Worm (Caenorhabditis elegans) whole organism, L3 larva: Measurements from ENCODE around the gene bath-15.

Experiments used
- R02D3.7 ChIP-seq: fragments of 150-350 bp; optimal IDR thresholded peaks from 2 replicates; lab custom pipeline; 2014; ENCODE audit warnings: missing biosample characterization, missing genetic modification characterization
- ZK546.5 ChIP-seq: sonication (generic microtip); optimal IDR thresholded peaks from 2 replicates; lab custom pipeline; 2017; ENCODE audit warnings: missing biosample characterization, missing genetic modification characterization
- aly-2 ChIP-seq: fragments of 150-350 bp; optimal IDR thresholded peaks from 2 replicates; lab custom pipeline; 2014; ENCODE audit warnings: missing biosample characterization, missing genetic modification characterization
- ama-1 ChIP-seq: fragments of 150-350 bp; optimal IDR thresholded peaks from 2 replicates; lab custom pipeline; 2018
- ceh-16 ChIP-seq: sonication (generic microtip); optimal IDR thresholded peaks from 2 replicates; lab custom pipeline; 2017; ENCODE audit warnings: missing biosample characterization, missing genetic modification characterization
- ceh-28 ChIP-seq: fragments of 150-350 bp; optimal IDR thresholded peaks from 2 replicates; lab custom pipeline; 2014; ENCODE audit warnings: missing biosample characterization, missing genetic modification reagents, missing genetic modification characterization
- ceh-82 ChIP-seq: fragments of 150-350 bp; optimal IDR thresholded peaks from 2 replicates; lab custom pipeline; 2014; ENCODE audit warnings: missing biosample characterization, missing genetic modification characterization
- ceh-9 ChIP-seq: sonication (generic microtip); optimal IDR thresholded peaks from 2 replicates; lab custom pipeline; 2018; ENCODE audit warnings: missing biosample characterization, missing genetic modification characterization
- daf-12 ChIP-seq: fragments of 150-350 bp; optimal IDR thresholded peaks from 2 replicates; lab custom pipeline; 2014; ENCODE audit warnings: missing biosample characterization, missing genetic modification reagents, missing genetic modification characterization
- egl-27 ChIP-seq: sonication (generic microtip); optimal IDR thresholded peaks from 4 replicates; lab custom pipeline; 2017; ENCODE audit warnings: missing biosample characterization, missing genetic modification reagents, missing genetic modification characterization
- egl-5 ChIP-seq: fragments of 150-350 bp; optimal IDR thresholded peaks from 2 replicates; lab custom pipeline; 2017; ENCODE audit warnings: missing biosample characterization, missing genetic modification reagents, missing genetic modification characterization, inconsistent platforms
- elt-1 ChIP-seq: fragments of 150-350 bp; optimal IDR thresholded peaks from 2 replicates; lab custom pipeline; 2014; ENCODE audit warnings: missing biosample characterization, missing genetic modification characterization
- elt-2 ChIP-seq: sonication (generic microtip); optimal IDR thresholded peaks from 2 replicates; lab custom pipeline; 2016; ENCODE audit warnings: missing genetic modification reagents, mild to moderate bottlenecking, missing genetic modification characterization, missing compliant biosample characterization
- elt-3 ChIP-seq, 3 experiments: fragments of 150-350 bp in 1 of 3; sonication (generic microtip) in 2 of 3; optimal IDR thresholded peaks; 2 replicates in 2 of 3; 4 replicates in 1 of 3; lab custom pipeline; 2014 to 2017; ENCODE audit warnings: missing biosample characterization in 3 of 3, missing genetic modification characterization in 3 of 3
- eor-1 ChIP-seq, 2 experiments: fragments of 150-350 bp; optimal IDR thresholded peaks; 2 replicates each; lab custom pipeline; 2014 to 2018; ENCODE audit warnings: missing biosample characterization in 2 of 2, missing genetic modification characterization in 2 of 2
- fkh-10 ChIP-seq: sonication (generic microtip); optimal IDR thresholded peaks from 2 replicates; lab custom pipeline; 2017; ENCODE audit warnings: missing biosample characterization, missing genetic modification reagents, missing genetic modification characterization
- fkh-2 ChIP-seq: fragments of 150-350 bp; optimal IDR thresholded peaks from 2 replicates; lab custom pipeline; 2014; ENCODE audit warnings: missing biosample characterization, missing genetic modification reagents, missing genetic modification characterization
- fos-1 ChIP-seq: fragments of 150-350 bp; optimal IDR thresholded peaks from 2 replicates; lab custom pipeline; 2014; ENCODE audit warnings: missing biosample characterization, missing genetic modification characterization
- hmg-11 ChIP-seq: sonication (generic microtip); optimal IDR thresholded peaks from 2 replicates; lab custom pipeline; 2016; ENCODE audit warnings: missing genetic modification characterization, missing compliant biosample characterization
- jun-1 ChIP-seq: fragments of 150-350 bp; optimal IDR thresholded peaks from 2 replicates; lab custom pipeline; 2014; ENCODE audit warnings: missing biosample characterization, missing genetic modification reagents, missing genetic modification characterization
- lin-15B ChIP-seq: fragments of 150-350 bp; optimal IDR thresholded peaks from 2 replicates; lab custom pipeline; 2014; ENCODE audit warnings: missing biosample characterization, missing genetic modification characterization
- lin-39 ChIP-seq: fragments of 150-350 bp; optimal IDR thresholded peaks from 2 replicates; lab custom pipeline; 2018; ENCODE audit warnings: missing biosample characterization, missing genetic modification reagents, missing genetic modification characterization
- lsy-12 ChIP-seq: sonication (generic microtip); optimal IDR thresholded peaks from 2 replicates; lab custom pipeline; 2016; ENCODE audit warnings: mild to moderate bottlenecking, missing genetic modification characterization, missing compliant biosample characterization
- mdl-1 ChIP-seq: fragments of 150-350 bp; optimal IDR thresholded peaks from 2 replicates; lab custom pipeline; 2014; ENCODE audit warnings: missing biosample characterization, missing genetic modification characterization
- mml-1 ChIP-seq: fragments of 150-350 bp; sonication (generic microtip); optimal IDR thresholded peaks from 3 replicates; lab custom pipeline; 2014; ENCODE audit warnings: missing biosample characterization, missing genetic modification characterization
- nfya-1 ChIP-seq: sonication (generic microtip); optimal IDR thresholded peaks from 2 replicates; lab custom pipeline; 2017; ENCODE audit warnings: missing genetic modification characterization, mild to moderate bottlenecking, missing compliant biosample characterization, antibody characterized with exemption, moderate library complexity; ENCODE audit not compliant: insufficient read depth
- nhr-11 ChIP-seq: fragments of 150-350 bp; optimal IDR thresholded peaks from 2 replicates; lab custom pipeline; 2014; ENCODE audit warnings: missing biosample characterization, missing genetic modification characterization
- nhr-12 ChIP-seq: fragments of 150-350 bp; optimal IDR thresholded peaks from 2 replicates; lab custom pipeline; 2014; ENCODE audit warnings: missing biosample characterization, missing genetic modification characterization
- nhr-237 ChIP-seq: fragments of 150-350 bp; optimal IDR thresholded peaks from 2 replicates; lab custom pipeline; 2014; ENCODE audit warnings: missing biosample characterization, missing genetic modification characterization
- nhr-25 ChIP-seq: sonication (generic microtip); optimal IDR thresholded peaks from 2 replicates; lab custom pipeline; 2017; ENCODE audit warnings: missing biosample characterization, missing genetic modification characterization
- nhr-28 ChIP-seq: fragments of 150-350 bp; optimal IDR thresholded peaks from 2 replicates; lab custom pipeline; 2014; ENCODE audit warnings: missing biosample characterization, missing genetic modification characterization
- nhr-43 ChIP-seq: sonication (generic microtip); optimal IDR thresholded peaks from 2 replicates; lab custom pipeline; 2016; ENCODE audit warnings: mild to moderate bottlenecking, missing genetic modification characterization, missing compliant biosample characterization; ENCODE audit not compliant: poor library complexity, severe bottlenecking
- nhr-67 ChIP-seq: fragments of 150-350 bp; optimal IDR thresholded peaks from 2 replicates; lab custom pipeline; 2014; ENCODE audit warnings: missing biosample characterization, missing genetic modification characterization
- nhr-76 ChIP-seq: fragments of 150-350 bp; sonication (generic microtip); optimal IDR thresholded peaks from 5 replicates; lab custom pipeline; 2014; ENCODE audit warnings: missing biosample characterization, missing genetic modification characterization
- nhr-77 ChIP-seq: fragments of 150-350 bp; optimal IDR thresholded peaks from 2 replicates; lab custom pipeline; 2014; ENCODE audit warnings: missing biosample characterization, missing genetic modification characterization
- pha-4 ChIP-seq: fragments of 150-350 bp; optimal IDR thresholded peaks from 2 replicates; lab custom pipeline; 2014; ENCODE audit warnings: missing biosample characterization, missing genetic modification reagents, missing genetic modification characterization
- pqm-1 ChIP-seq: fragments of 150-350 bp; optimal IDR thresholded peaks from 2 replicates; lab custom pipeline; 2017; ENCODE audit warnings: missing biosample characterization, missing genetic modification characterization, inconsistent platforms
- sea-2 ChIP-seq: fragments of 150-350 bp; sonication (generic microtip); optimal IDR thresholded peaks from 4 replicates; lab custom pipeline; 2014; ENCODE audit warnings: missing biosample characterization, missing genetic modification reagents, missing genetic modification characterization
- skn-1 ChIP-seq: fragments of 150-350 bp; optimal IDR thresholded peaks from 2 replicates; lab custom pipeline; 2014; ENCODE audit warnings: missing biosample characterization, missing genetic modification characterization
- tbx-2 ChIP-seq: sonication (generic microtip); optimal IDR thresholded peaks from 2 replicates; lab custom pipeline; 2016; ENCODE audit warnings: mild to moderate bottlenecking, missing genetic modification characterization, missing compliant biosample characterization
- unc-62 ChIP-seq: fragments of 150-350 bp; sonication (generic microtip); optimal IDR thresholded peaks from 4 replicates; lab custom pipeline; 2014; ENCODE audit warnings: missing biosample characterization, missing genetic modification reagents, missing genetic modification characterization
- zag-1 ChIP-seq: fragments of 150-350 bp; optimal IDR thresholded peaks from 2 replicates; lab custom pipeline; 2014; ENCODE audit warnings: missing biosample characterization, missing genetic modification characterization
- ztf-11 ChIP-seq: fragments of 150-350 bp; optimal IDR thresholded peaks from 2 replicates; lab custom pipeline; 2014; ENCODE audit warnings: missing biosample characterization, missing genetic modification characterization
- ztf-4 ChIP-seq: fragments of 150-350 bp; optimal IDR thresholded peaks from 2 replicates; lab custom pipeline; 2014; ENCODE audit warnings: missing biosample characterization, missing genetic modification characterization

Gene bath-15

DNA sequence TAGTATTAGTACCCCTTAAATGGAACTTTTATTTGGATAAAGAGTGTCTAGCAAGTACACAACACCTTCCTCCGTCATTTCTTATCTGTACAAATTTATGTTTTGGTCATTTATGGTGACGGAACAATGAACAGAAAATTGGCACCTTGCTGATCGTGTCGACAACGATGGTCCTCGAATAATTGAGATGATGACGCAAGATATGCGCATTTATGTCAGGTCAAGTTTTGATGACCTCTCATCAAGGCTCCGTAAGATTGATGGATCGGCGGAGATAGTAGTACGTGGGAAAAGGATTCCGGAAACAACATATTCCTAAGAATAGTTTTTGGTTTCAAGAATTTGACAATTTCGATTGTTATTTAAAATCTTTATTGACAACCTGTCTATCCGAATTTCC lies 41.7 kb downstream of the bath-15 start:
- TF ChIP-seq nhr-43 (tag; lab: Kevin White, UChicago) (peak; percentile 25), ceh-82 (tag; lab: Kevin White, UChicago) (no peak)

DNA sequence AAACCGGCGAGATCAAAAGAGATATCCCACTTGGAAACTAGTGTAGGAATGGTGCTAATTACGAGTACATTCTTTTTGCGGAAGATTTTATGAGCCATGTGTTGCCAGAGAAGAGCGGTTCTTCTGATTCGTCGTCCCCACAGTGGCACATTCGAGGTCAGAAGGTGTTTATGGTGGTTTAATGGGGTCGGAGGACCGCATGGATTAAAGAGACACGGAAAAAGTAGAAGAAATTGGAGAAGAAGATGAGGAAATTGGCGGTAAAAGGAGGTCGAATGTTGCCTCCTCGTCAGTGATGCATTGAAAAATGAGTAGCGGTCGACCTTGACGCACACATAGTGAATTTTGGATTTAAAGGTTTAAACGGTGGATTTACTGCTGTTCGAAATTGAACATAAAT lies 42.3 kb downstream of the bath-15 start:
- no peak for TF ChIP-seq jun-1 (tag; lab: Kevin White, UChicago)
- peak; percentile 60 for TF ChIP-seq egl-5
- TF ChIP-seq nhr-76 (tag; lab: Kevin White, UChicago) = no peak
- peak; percentile 48 for TF ChIP-seq nhr-25 (tag; lab: Kevin White, UChicago)

DNA sequence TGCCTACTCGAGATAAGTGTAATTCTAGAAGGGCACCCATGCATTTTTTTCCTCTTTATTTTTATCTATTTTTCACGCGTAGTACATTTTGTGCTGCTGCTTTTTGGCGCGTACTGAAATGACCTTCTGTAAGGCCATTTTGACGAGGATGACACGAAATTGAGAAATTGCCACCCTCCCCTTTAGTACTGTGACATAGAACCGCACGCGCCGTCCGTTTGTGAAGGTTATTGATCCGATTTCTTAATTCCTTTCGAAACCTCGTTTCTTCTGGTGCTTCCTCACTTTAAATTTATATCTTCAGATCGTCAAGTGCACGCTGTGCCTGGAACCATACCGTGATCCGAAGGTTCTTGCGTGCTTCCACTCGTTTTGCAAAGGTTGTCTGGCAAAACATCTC lies 44.7 kb downstream of the bath-15 start:
- TF ChIP-seq nhr-25 (tag; lab: Kevin White, UChicago) (peak; percentile 70), lin-15B (tag; lab: Kevin White, UChicago) (no peak)

DNA sequence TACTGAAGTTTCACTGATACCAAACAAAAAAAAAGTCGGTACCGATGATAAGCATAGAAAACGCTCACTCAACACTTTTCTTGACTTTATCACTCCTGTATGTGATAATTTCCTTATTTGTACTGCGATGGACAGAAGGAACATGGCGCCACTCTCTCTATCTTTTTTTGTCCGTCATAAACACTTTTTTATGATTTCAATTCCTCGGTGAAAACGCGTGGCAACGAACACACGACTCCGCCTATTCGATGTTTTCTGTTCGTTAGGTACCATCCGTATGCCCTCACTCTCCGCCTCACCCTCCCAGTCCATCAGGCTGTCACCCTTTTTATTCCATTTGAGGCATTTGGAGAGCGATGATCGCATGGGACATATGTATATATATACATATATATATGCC lies 45.5 kb downstream of the bath-15 start:
- TF ChIP-seq mml-1 = no peak
- peak; percentile 73 for TF ChIP-seq ama-1
- peak; percentile 76 for TF ChIP-seq pqm-1 (tag; lab: Kevin White, UChicago)
- no peak for TF ChIP-seq lsy-12 (tag; lab: Kevin White, UChicago)
- peak; percentile 6 for TF ChIP-seq pha-4 (tag; lab: Kevin White, UChicago)
- TF ChIP-seq sea-2 (GFP tag; lab: Kevin White, UChicago) = no peak
- TF ChIP-seq elt-2 (tag; lab: Kevin White, UChicago) = peak; percentile 87
- no peak for TF ChIP-seq ceh-16
- peak; percentile 35 for TF ChIP-seq jun-1 (tag; lab: Kevin White, UChicago)

DNA sequence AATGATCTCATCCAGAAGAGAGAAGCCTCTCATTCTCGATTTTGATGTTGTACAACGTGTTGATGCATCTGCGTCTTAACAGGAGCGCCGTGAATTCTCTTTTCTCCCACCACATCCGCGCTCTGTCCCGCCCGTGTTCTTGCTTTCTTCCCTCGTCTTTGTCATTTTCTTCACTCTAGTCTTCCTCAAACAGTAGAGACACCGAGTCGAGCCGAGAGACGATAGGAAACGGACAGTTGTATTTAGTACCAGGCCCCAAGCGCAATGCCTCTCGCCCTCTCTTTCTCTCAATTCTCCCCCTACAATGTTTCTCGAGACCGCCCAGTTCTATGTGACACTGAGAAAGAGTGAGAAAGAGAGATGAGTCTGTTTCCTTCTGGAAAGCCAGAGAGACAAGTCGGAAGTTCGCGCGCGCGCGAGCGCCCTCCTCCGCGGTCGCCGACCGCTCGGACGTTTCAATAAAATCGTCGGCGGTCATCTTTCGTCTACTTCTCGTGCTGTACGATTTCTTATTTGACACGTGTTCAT lies 46.2 kb downstream of the bath-15 start, which contains the start of gene ZK112.4:
TSS of gene ZK112.4 (minus strand) at position 478 of the 528 bp plus-strand sequence.
- TF ChIP-seq daf-12 = no peak
- TF ChIP-seq ceh-82 (tag; lab: Kevin White, UChicago) = no peak
- TF ChIP-seq pha-4 (tag; lab: Kevin White, UChicago) = peak; percentile 80
- TF ChIP-seq skn-1 (tag; lab: Kevin White, UChicago) = no peak
- no peak for TF ChIP-seq fkh-2 (tag; lab: Kevin White, UChicago)
- TF ChIP-seq elt-1 (tag; lab: Kevin White, UChicago) = no peak
- no peak for TF ChIP-seq zag-1 (tag; lab: Kevin White, UChicago)
- TF ChIP-seq nfya-1 = peak; percentile 83
- no peak for TF ChIP-seq aly-2 (tag; lab: Kevin White, UChicago)
- TF ChIP-seq nhr-76 (tag; lab: Kevin White, UChicago) = no peak
- TF ChIP-seq tbx-2 = no peak
- TF ChIP-seq nhr-25 (tag; lab: Kevin White, UChicago) = peak; percentile 18
- TF ChIP-seq R02D3.7 (tag; lab: Kevin White, UChicago) = peak; percentile 15
- no peak for TF ChIP-seq nhr-77 (tag; lab: Kevin White, UChicago)
- TF ChIP-seq pqm-1 (tag; lab: Kevin White, UChicago) = no peak
- TF ChIP-seq hmg-11 = peak; percentile 38
- no peak for TF ChIP-seq elt-2 (tag; lab: Kevin White, UChicago)
- TF ChIP-seq nhr-11 (tag; lab: Kevin White, UChicago) = peak; percentile 69
- TF ChIP-seq nhr-43 (tag; lab: Kevin White, UChicago) = peak; percentile 59
- TF ChIP-seq nhr-67 = no peak
- TF ChIP-seq nhr-237 (tag; lab: Kevin White, UChicago) = no peak
- no peak for TF ChIP-seq mml-1
- TF ChIP-seq fkh-10 (GFP tag; lab: Kevin White, UChicago) = peak; percentile 16
- peak; percentile 48 for TF ChIP-seq ceh-28 (tag; lab: Kevin White, UChicago)
- TF ChIP-seq sea-2 (GFP tag; lab: Kevin White, UChicago) = no peak
- TF ChIP-seq elt-3 (tag; optimal IDR thresholded peaks at IDR 0.05; lab: Kevin White, UChicago) = no peak
- TF ChIP-seq egl-5 = no peak
- no peak for TF ChIP-seq lsy-12 (tag; lab: Kevin White, UChicago)
- peak; percentile 55 for TF ChIP-seq unc-62 (GFP tag; lab: Kevin White, UChicago)
- TF ChIP-seq fos-1 (tag; lab: Kevin White, UChicago) = no peak
- TF ChIP-seq lin-39 (tag; lab: Kevin White, UChicago) = peak; percentile 79
- no peak for TF ChIP-seq nhr-12 (tag; lab: Kevin White, UChicago)
- TF ChIP-seq egl-27 (tag; lab: Kevin White, UChicago) = no peak
- no peak for TF ChIP-seq ceh-9 (tag; lab: Kevin White, UChicago)
- no peak for TF ChIP-seq ztf-11 (tag; lab: Kevin White, UChicago)
- no peak for TF ChIP-seq eor-1 (tag; optimal IDR thresholded peaks at IDR 0.05; lab: Kevin White, UChicago)
- no peak for TF ChIP-seq ztf-4
- TF ChIP-seq nhr-28 (tag; lab: Kevin White, UChicago) = no peak
- TF ChIP-seq mdl-1 (tag; lab: Kevin White, UChicago) = peak; percentile 65
- no peak for TF ChIP-seq ZK546.5 (tag; lab: Kevin White, UChicago)
- peak; percentile 62 for TF ChIP-seq jun-1 (tag; lab: Kevin White, UChicago)
- TF ChIP-seq ama-1 = peak; percentile 81
